Fruit fly (Drosophila melanogaster): ENCODE measurements around the gene Diap1.

Diap1 gene

DNA sequence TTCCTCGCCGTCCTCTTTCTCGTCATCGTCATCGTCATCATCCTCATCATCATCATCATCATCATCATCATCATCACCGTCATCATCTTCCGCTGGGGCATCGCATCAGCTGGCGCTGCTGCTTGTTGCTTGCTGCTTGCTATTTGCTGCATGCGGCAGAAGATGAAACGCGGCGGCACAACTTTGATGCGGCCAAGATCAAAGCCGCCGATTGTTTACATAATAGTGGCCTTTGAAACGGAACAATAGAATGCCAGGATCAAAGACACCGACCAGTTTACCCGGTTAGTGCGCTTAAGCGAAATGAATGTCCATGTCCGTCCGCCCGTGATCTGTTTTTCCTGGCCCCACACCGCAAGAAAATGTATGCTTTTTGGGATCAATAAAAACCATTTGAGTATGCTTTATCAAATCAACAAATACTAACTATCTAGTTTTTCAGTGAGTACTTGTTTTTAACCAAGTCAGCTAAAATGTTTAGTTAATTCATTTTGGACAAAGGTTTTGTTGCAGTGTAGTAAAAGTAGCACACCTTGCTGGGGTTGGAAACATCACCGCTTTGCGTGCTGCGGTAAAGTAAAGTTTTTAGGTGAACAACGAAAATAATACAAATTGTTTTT lies 29.7 kb downstream of the Diap1 start (continued):
- peak; percentile 37 for TF ChIP-seq btn (GFP tag; optimal IDR thresholded peaks at IDR 0.05)
- TF ChIP-seq Awh (GFP tag; IDR thresholded peaks at IDR 0.05): no peak
- TF ChIP-seq Dfd (GFP tag; optimal IDR thresholded peaks at IDR 0.05): no peak
- TF ChIP-seq CG18619 (GFP tag; optimal IDR thresholded peaks at IDR 0.05): peak; percentile 12
- no peak for TF ChIP-seq CG7987 (GFP tag; optimal IDR thresholded peaks at IDR 0.05)
- TF ChIP-seq CG9215 (GFP tag; IDR thresholded peaks at IDR 0.05): no peak
- peak; percentile 51 for TF ChIP-seq grau (tag; optimal IDR thresholded peaks at IDR 0.05)
- TF ChIP-seq CG12155 (GFP tag; optimal IDR thresholded peaks at IDR 0.05): peak; percentile 11
- peak; percentile 2 for TF ChIP-seq sqz (GFP tag; optimal IDR thresholded peaks at IDR 0.05)
- peak; percentile 68 for TF ChIP-seq D (optimal IDR thresholded peaks at IDR 0.05)
- TF ChIP-seq D (GFP tag; optimal IDR thresholded peaks at IDR 0.05): peak; percentile 63
- no peak for TF ChIP-seq CG17186 (GFP tag; optimal IDR thresholded peaks at IDR 0.05)
- TF ChIP-seq luna (GFP tag; optimal IDR thresholded peaks at IDR 0.05): no peak
- TF ChIP-seq eve (GFP tag; optimal IDR thresholded peaks at IDR 0.05): peak in 1 of 2 experiments; percentile 21
- TF ChIP-seq CG16863 (GFP tag; optimal IDR thresholded peaks at IDR 0.05): peak; percentile 41
- no peak for TF ChIP-seq CG8478 (optimal IDR thresholded peaks at IDR 0.05)
- TF ChIP-seq tgo (GFP tag; IDR thresholded peaks at IDR 0.05): peak; percentile 40; the same call in 2 of the 3 replicates
- peak; percentile 30 for TF ChIP-seq Bdp1 (GFP tag; optimal IDR thresholded peaks at IDR 0.05)
- peak; percentile 36; the same call in 1 of the 2 replicates for TF ChIP-seq peb (GFP tag; IDR thresholded peaks at IDR 0.05)
- TF ChIP-seq CG12942 (GFP tag; optimal IDR thresholded peaks at IDR 0.05): peak; percentile 20
- no peak for TF ChIP-seq scrt (GFP tag; optimal IDR thresholded peaks at IDR 0.05)
- TF ChIP-seq CG7556 (GFP tag; optimal IDR thresholded peaks at IDR 0.05): peak; percentile 28
- TF ChIP-seq prd (optimal IDR thresholded peaks at IDR 0.05): no peak
- peak; percentile 87 for TF ChIP-seq prd (GFP tag; IDR thresholded peaks at IDR 0.05)
- no peak for TF ChIP-seq Bgb (GFP tag; IDR thresholded peaks at IDR 0.05; ENCODE audit: partially characterized antibody)
- no peak for TF ChIP-seq Hmr (GFP tag; optimal IDR thresholded peaks at IDR 0.05)
- peak; percentile 12 for TF ChIP-seq Nf-YB (GFP tag; optimal IDR thresholded peaks at IDR 0.05)
- TF ChIP-seq fd96Cb (tag; optimal IDR thresholded peaks at IDR 0.05): peak; percentile 74
- no peak for TF ChIP-seq B-H2 (GFP tag; optimal IDR thresholded peaks at IDR 0.05)
- peak; percentile 79 for TF ChIP-seq CG4404 (GFP tag; IDR thresholded peaks at IDR 0.05)
- no peak for TF ChIP-seq mirr (GFP tag; optimal IDR thresholded peaks at IDR 0.05)
- peak; percentile 53; the same call in 1 of the 2 replicates for TF ChIP-seq CG6689 (GFP tag; IDR thresholded peaks at IDR 0.05)
- TF ChIP-seq stc (GFP tag; IDR thresholded peaks at IDR 0.05): no peak
- TF ChIP-seq chinmo (GFP tag; IDR thresholded peaks at IDR 0.05; ENCODE audit: partially characterized antibody): no peak
- TF ChIP-seq CG42726 (GFP tag; IDR thresholded peaks at IDR 0.05; ENCODE audit: partially characterized antibody): no peak
- no peak for TF ChIP-seq Dbx (GFP tag; IDR thresholded peaks at IDR 0.05)
- peak; percentile 3 for TF ChIP-seq crc (GFP tag; optimal IDR thresholded peaks at IDR 0.05)
- TF ChIP-seq CG7271 (tag; optimal IDR thresholded peaks at IDR 0.05): peak; percentile 4
- peak; percentile 54; the same call in 1 of the 2 replicates for TF ChIP-seq chm (GFP tag; IDR thresholded peaks at IDR 0.05)
- TF ChIP-seq HmgD (GFP tag; optimal IDR thresholded peaks at IDR 0.05): no peak
- TF ChIP-seq abd-A (tag; optimal IDR thresholded peaks at IDR 0.05): no peak
- no peak for TF ChIP-seq pfk (GFP tag; optimal IDR thresholded peaks at IDR 0.05)
- TF ChIP-seq Dad (GFP tag; optimal IDR thresholded peaks at IDR 0.05): peak; percentile 13
- peak; percentile 47 for TF ChIP-seq CG1233 (GFP tag; optimal IDR thresholded peaks at IDR 0.05)
- peak; percentile 47 for TF ChIP-seq nerfin-1 (tag; optimal IDR thresholded peaks at IDR 0.05)
- peak; percentile 69 for TF ChIP-seq CG12391 (tag; optimal IDR thresholded peaks at IDR 0.05)
- TF ChIP-seq Fer2 (tag; optimal IDR thresholded peaks at IDR 0.05): no peak
- peak; percentile 1 for TF ChIP-seq CG33213 (GFP tag; optimal IDR thresholded peaks at IDR 0.05)
- peak; percentile 17 for TF ChIP-seq CG12769 (tag; optimal IDR thresholded peaks at IDR 0.05)
- TF ChIP-seq CG11093 (GFP tag; IDR thresholded peaks at IDR 0.05): no peak
- peak; percentile 44 for TF ChIP-seq Atf3 (GFP tag; optimal IDR thresholded peaks at IDR 0.05)
